Fruit fly (Drosophila melanogaster): ENCODE measurements around the gene CG32024.
A peak's percentile ranks its signal among the peaks of the same experiment; 100 is the strongest.

Gene CG32024

DNA sequence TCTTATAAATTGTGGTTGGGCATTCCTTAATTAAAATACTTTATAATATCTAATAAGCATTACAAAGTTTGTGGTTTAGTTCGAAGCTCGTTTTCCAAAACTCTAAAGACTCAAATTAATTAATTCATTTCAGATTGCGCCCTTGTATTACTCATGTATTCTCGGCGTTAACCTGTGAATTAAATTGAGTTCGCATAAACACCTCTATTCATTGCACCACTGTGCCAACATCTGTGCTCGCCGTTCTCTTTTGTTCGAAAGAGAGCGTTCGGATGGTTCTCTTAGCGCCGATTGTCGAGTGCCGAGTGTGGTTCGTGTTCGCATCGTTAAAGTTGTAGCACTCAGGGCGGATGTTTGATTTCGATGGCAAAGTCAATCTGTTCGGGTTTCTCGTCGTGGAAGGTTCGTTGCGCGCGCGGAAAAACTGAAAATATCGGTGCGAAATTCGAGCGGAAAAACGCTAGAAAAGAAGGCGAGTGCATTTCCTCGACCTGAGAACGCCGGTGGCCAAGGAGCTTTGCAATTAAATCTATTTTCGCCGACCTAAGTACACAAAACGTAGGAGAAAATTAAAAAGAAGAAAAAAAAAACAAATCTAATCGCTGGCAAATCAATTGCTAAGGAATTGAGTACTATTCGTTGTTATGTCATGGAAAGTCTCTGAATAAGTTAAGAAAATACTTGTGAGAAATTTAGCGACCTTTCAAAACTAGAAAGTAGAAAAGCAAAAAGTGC lies 19.9 kb downstream of the CG32024 start, which contains the start of gene dally (continued):
- TF ChIP-seq CG15011 (GFP tag; optimal IDR thresholded peaks at IDR 0.05) = no peak
- TF ChIP-seq TFAM (GFP tag; optimal IDR thresholded peaks at IDR 0.05) = no peak
- TF ChIP-seq Hsf (GFP tag; optimal IDR thresholded peaks at IDR 0.05) = no peak
- no peak; the same call in 1 of the 2 replicates for TF ChIP-seq CG10321 (GFP tag; IDR thresholded peaks at IDR 0.05)
- no peak for TF ChIP-seq CG10959 (GFP tag; IDR thresholded peaks at IDR 0.05)
- TF ChIP-seq CG12769 (tag; optimal IDR thresholded peaks at IDR 0.05) = peak; percentile 48
- peak; percentile 78; the same call in 1 of the 2 replicates for TF ChIP-seq rib (GFP tag; IDR thresholded peaks at IDR 0.05)
- TF ChIP-seq ind (GFP tag; optimal IDR thresholded peaks at IDR 0.05) = no peak
- no peak for TF ChIP-seq Sry-β (GFP tag; optimal IDR thresholded peaks at IDR 0.05)
- peak in 1 of 2 experiments; percentile 15 for TF ChIP-seq Eip74EF (GFP tag; optimal IDR thresholded peaks at IDR 0.05)
- no peak for TF ChIP-seq BtbVII (GFP tag; optimal IDR thresholded peaks at IDR 0.05)
- no peak for TF ChIP-seq dati (GFP tag; IDR thresholded peaks at IDR 0.05)
- no peak for TF ChIP-seq cas (GFP tag; IDR thresholded peaks at IDR 0.05)
- no peak for TF ChIP-seq twi (tag; optimal IDR thresholded peaks at IDR 0.05)
- TF ChIP-seq vvl (GFP tag; IDR thresholded peaks at IDR 0.05) = peak; percentile 64
- TF ChIP-seq CG3838 (GFP tag; optimal IDR thresholded peaks at IDR 0.05) = no peak
- no peak for TF ChIP-seq ham (GFP tag; IDR thresholded peaks at IDR 0.05)
- no peak for TF ChIP-seq HLH54F (GFP tag; optimal IDR thresholded peaks at IDR 0.05)
- TF ChIP-seq Trl (optimal IDR thresholded peaks at IDR 0.05) = peak; percentile 88 to 95
- peak; percentile 64 for TF ChIP-seq Trl (GFP tag; optimal IDR thresholded peaks at IDR 0.05)
- TF ChIP-seq CG16813 (GFP tag; IDR thresholded peaks at IDR 0.05; ENCODE audit: partially characterized antibody) = no peak; the same call in 2 of the 3 replicates
- TF ChIP-seq cato (GFP tag; optimal IDR thresholded peaks at IDR 0.05; ENCODE audit: borderline replicate concordance) = no peak
- 0 out of 2 replicates have a peak, but pooled peaks have one; percentile 22 for TF ChIP-seq wdn (GFP tag; IDR thresholded peaks at IDR 0.05)
- TF ChIP-seq exex (tag; optimal IDR thresholded peaks at IDR 0.05) = no peak
- TF ChIP-seq Rx (GFP tag; IDR thresholded peaks at IDR 0.05) = no peak
- no peak for TF ChIP-seq slou (GFP tag; optimal IDR thresholded peaks at IDR 0.05)
- TF ChIP-seq al (GFP tag; IDR thresholded peaks at IDR 0.05) = no peak
- TF ChIP-seq CG1832 (GFP tag; optimal IDR thresholded peaks at IDR 0.05) = no peak
- peak; percentile 11 for TF ChIP-seq Dad (GFP tag; optimal IDR thresholded peaks at IDR 0.05)
- peak; percentile 31 for TF ChIP-seq CG13296 (GFP tag; optimal IDR thresholded peaks at IDR 0.05)
- no peak for TF ChIP-seq Sry-δ (GFP tag; optimal IDR thresholded peaks at IDR 0.05)
- TF ChIP-seq H2.0 (GFP tag; IDR thresholded peaks at IDR 0.05) = peak; percentile 33; the same call in 1 of the 2 replicates
- TF ChIP-seq z (GFP tag; IDR thresholded peaks at IDR 0.05) = no peak
- TF ChIP-seq CG2116 (GFP tag; optimal IDR thresholded peaks at IDR 0.05) = no peak
- peak; percentile 5 for TF ChIP-seq sqz (GFP tag; optimal IDR thresholded peaks at IDR 0.05)
- no peak for TF ChIP-seq Lhr (GFP tag; optimal IDR thresholded peaks at IDR 0.05)
- TF ChIP-seq Fer2 (tag; optimal IDR thresholded peaks at IDR 0.05) = no peak
- TF ChIP-seq CG2712 (tag; optimal IDR thresholded peaks at IDR 0.05) = peak; percentile 37
- no peak for TF ChIP-seq CG11093 (GFP tag; IDR thresholded peaks at IDR 0.05)
- TF ChIP-seq pan (optimal IDR thresholded peaks at IDR 0.05) = no peak
- peak in 1 of 2 experiments; percentile 64 for TF ChIP-seq pan (GFP tag; optimal IDR thresholded peaks at IDR 0.05 in 1 of 2, IDR thresholded peaks at IDR 0.05 in 1 of 2)
- TF ChIP-seq CG30431 (GFP tag; optimal IDR thresholded peaks at IDR 0.05) = no peak
- TF ChIP-seq CG18262 (tag; optimal IDR thresholded peaks at IDR 0.05) = peak; percentile 19
- peak; percentile 50 for TF ChIP-seq HLH4C (GFP tag; IDR thresholded peaks at IDR 0.05; ENCODE audit: partially characterized antibody)
- no peak for TF ChIP-seq CG13424 (tag; optimal IDR thresholded peaks at IDR 0.05)
- peak; percentile 14 for TF ChIP-seq Hand (GFP tag; optimal IDR thresholded peaks at IDR 0.05)
- TF ChIP-seq Six4 (GFP tag; optimal IDR thresholded peaks at IDR 0.05) = no peak
- TF ChIP-seq pzg (GFP tag; optimal IDR thresholded peaks at IDR 0.05) = no peak
- peak; percentile 68 for TF ChIP-seq Opbp (GFP tag; IDR thresholded peaks at IDR 0.05; ENCODE audit: partially characterized antibody)
- peak in 1 of 2 experiments; percentile 7 for TF ChIP-seq Hr78 (GFP tag; optimal IDR thresholded peaks at IDR 0.05)

All from whole organism, embryonic.